Worm (Caenorhabditis elegans): ENCODE results near the gene fbxa-219.

DNA sequence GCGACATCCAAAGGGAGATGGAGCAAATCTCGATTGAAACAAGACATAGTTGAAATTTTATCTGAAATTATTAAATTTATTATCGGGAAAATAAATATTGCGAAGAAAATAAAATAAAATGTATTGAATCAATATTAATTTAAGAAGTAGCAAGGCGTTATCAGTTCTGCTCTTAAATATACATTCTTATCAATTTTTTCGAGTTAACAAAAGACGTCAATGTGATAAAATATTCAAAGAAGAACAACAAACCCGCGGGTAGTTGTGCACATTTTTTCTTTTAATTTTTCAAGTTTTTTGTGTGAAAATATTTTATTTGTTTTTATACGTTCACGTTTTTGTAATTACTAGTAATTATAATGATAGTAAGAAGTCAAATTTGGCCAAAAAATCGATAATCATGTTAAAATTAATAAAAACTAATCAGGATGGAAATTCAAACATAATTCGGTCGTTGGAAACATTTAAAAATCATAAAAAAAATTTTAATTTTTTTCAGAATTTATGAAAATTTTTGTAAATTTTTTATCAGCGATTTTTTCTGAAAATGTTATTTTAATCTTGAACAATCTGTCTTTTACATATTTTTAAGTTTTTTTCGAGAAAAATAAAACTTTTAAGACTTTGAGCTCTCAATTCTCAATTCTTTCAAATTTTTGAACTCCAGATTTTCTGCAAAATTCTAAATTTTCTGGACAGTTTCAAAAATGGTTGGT, 25.1 kb upstream of the fbxa-219 start, which contains the start of gene fbxa-9:
- TF ChIP-seq sdz-38 (tag; optimal IDR thresholded peaks at IDR 0.05) (no peak), C17E4.6 (GFP tag; IDR thresholded peaks at IDR 0.05) (no peak)

Data from whole organism, young adult.